Fruit fly (Drosophila melanogaster): ENCODE measurements around the gene Ho.

Gene Ho

dm6 chr3R:11663441-11663840, 16.1 kb upstream of the Ho start (continued):
- no peak for TF ChIP-seq ato (GFP tag; IDR thresholded peaks at IDR 0.05; ENCODE audit: partially characterized antibody)
- peak; percentile 13 for TF ChIP-seq CG5180 (GFP tag; optimal IDR thresholded peaks at IDR 0.05)
- no peak for TF ChIP-seq bigmax (GFP tag; optimal IDR thresholded peaks at IDR 0.05)
- peak; percentile 34 for TF ChIP-seq CG10267 (tag; optimal IDR thresholded peaks at IDR 0.05)
- peak; percentile 38; the same call in 1 of the 3 replicates for TF ChIP-seq dysf (GFP tag; IDR thresholded peaks at IDR 0.05)
- TF ChIP-seq repo (GFP tag; optimal IDR thresholded peaks at IDR 0.05), result no peak
- no peak for TF ChIP-seq CG18476 (GFP tag; optimal IDR thresholded peaks at IDR 0.05)
- no peak for TF ChIP-seq psq (GFP tag; optimal IDR thresholded peaks at IDR 0.05)
- TF ChIP-seq Atf6 (GFP tag; IDR thresholded peaks at IDR 0.05), result no peak
- TF ChIP-seq ase (GFP tag; IDR thresholded peaks at IDR 0.05), result no peak
- no peak for TF ChIP-seq nau (GFP tag; optimal IDR thresholded peaks at IDR 0.05)
- peak; percentile 35; the same call in 1 of the 2 replicates for TF ChIP-seq sisA (GFP tag; IDR thresholded peaks at IDR 0.05)
- TF ChIP-seq exex (tag; optimal IDR thresholded peaks at IDR 0.05), result no peak
- peak; percentile 64 for TF ChIP-seq CoRest (tag; optimal IDR thresholded peaks at IDR 0.05)
- no peak for TF ChIP-seq CG32767 (GFP tag; IDR thresholded peaks at IDR 0.05)
- no peak for TF ChIP-seq CG17568 (GFP tag; optimal IDR thresholded peaks at IDR 0.05)
- no peak for TF ChIP-seq Dip2 (GFP tag; IDR thresholded peaks at IDR 0.05)
- TF ChIP-seq Abd-B (GFP tag; optimal IDR thresholded peaks at IDR 0.05), result peak; percentile 49
- peak; percentile 64; the same call in 2 of the 3 replicates for TF ChIP-seq CG17361 (GFP tag; IDR thresholded peaks at IDR 0.05)
- TF ChIP-seq CG7357 (GFP tag; IDR thresholded peaks at IDR 0.05), result peak; percentile 38; the same call in 1 of the 3 replicates
- peak; percentile 48 for TF ChIP-seq Meics (GFP tag; optimal IDR thresholded peaks at IDR 0.05)
- peak; percentile 31 for TF ChIP-seq CG1233 (GFP tag; optimal IDR thresholded peaks at IDR 0.05)
- TF ChIP-seq unpg (GFP tag; optimal IDR thresholded peaks at IDR 0.05), result peak; percentile 57
- TF ChIP-seq CG11093 (GFP tag; IDR thresholded peaks at IDR 0.05), result 0 out of 3 replicates have a peak, but pooled peaks have one; percentile 12
- no peak for TF ChIP-seq zfh2 (GFP tag; optimal IDR thresholded peaks at IDR 0.05)
- TF ChIP-seq Lhr (GFP tag; optimal IDR thresholded peaks at IDR 0.05), result no peak
- TF ChIP-seq CG10979 (tag; optimal IDR thresholded peaks at IDR 0.05), result peak; percentile 38
- TF ChIP-seq HLH3B (GFP tag; IDR thresholded peaks at IDR 0.05), result no peak
- TF ChIP-seq ken (GFP tag; IDR thresholded peaks at IDR 0.05), result no peak
- no peak for TF ChIP-seq otp (GFP tag; IDR thresholded peaks at IDR 0.05)
- TF ChIP-seq YL-1 (GFP tag; optimal IDR thresholded peaks at IDR 0.05), result no peak
- no peak for TF ChIP-seq TFAM (GFP tag; optimal IDR thresholded peaks at IDR 0.05)
- peak; percentile 35 for TF ChIP-seq CG30403 (GFP tag; optimal IDR thresholded peaks at IDR 0.05)
- no peak for TF ChIP-seq lov (optimal IDR thresholded peaks at IDR 0.05)
- TF ChIP-seq lov (GFP tag; IDR thresholded peaks at IDR 0.05), result no peak
- TF ChIP-seq CG6654 (GFP tag; optimal IDR thresholded peaks at IDR 0.05), result no peak
- TF ChIP-seq Scr (GFP tag; IDR thresholded peaks at IDR 0.05; ENCODE audit: partially characterized antibody), result no peak
- TF ChIP-seq az2 (GFP tag; optimal IDR thresholded peaks at IDR 0.05), result peak; percentile 24
- no peak for TF ChIP-seq CG4328 (GFP tag; optimal IDR thresholded peaks at IDR 0.05)
- peak; percentile 76 for TF ChIP-seq Sox100B (GFP tag; optimal IDR thresholded peaks at IDR 0.05)
- TF ChIP-seq CG4282 (GFP tag; optimal IDR thresholded peaks at IDR 0.05), result no peak
- TF ChIP-seq Six4 (GFP tag; optimal IDR thresholded peaks at IDR 0.05), result no peak
- no peak for TF ChIP-seq CG9932 (GFP tag; IDR thresholded peaks at IDR 0.05)
- TF ChIP-seq CG12744 (GFP tag; optimal IDR thresholded peaks at IDR 0.05), result no peak
- TF ChIP-seq CG12942 (GFP tag; optimal IDR thresholded peaks at IDR 0.05), result peak; percentile 11
- TF ChIP-seq Xbp1 (GFP tag; optimal IDR thresholded peaks at IDR 0.05), result peak; percentile 35
- TF ChIP-seq CG12071 (GFP tag; optimal IDR thresholded peaks at IDR 0.05), result peak; percentile 12
- TF ChIP-seq odd (GFP tag; optimal IDR thresholded peaks at IDR 0.05), result peak; percentile 48
- no peak for TF ChIP-seq CG7745 (tag; optimal IDR thresholded peaks at IDR 0.05)
- TF ChIP-seq klu (GFP tag; IDR thresholded peaks at IDR 0.05), result no peak
- TF ChIP-seq CG4854 (GFP tag; optimal IDR thresholded peaks at IDR 0.05), result no peak
- peak; percentile 82 for TF ChIP-seq dmrt99B (tag; optimal IDR thresholded peaks at IDR 0.05)
